Fruit fly (Drosophila melanogaster) whole organism, embryonic: ENCODE measurements around the gene TyrRS.
A peak's percentile ranks its signal among the peaks of the same experiment; 100 is the strongest.

Source experiments
- Ada2b ChIP-seq: fragments of 200-800 bp; sonication (Bioruptor generic); IDR thresholded peaks from 2 replicates; pipeline ENCODE4 v1.3.6; 2022; ENCODE audit warnings: missing biosample characterization, missing genetic modification characterization
- Atf6 ChIP-seq: fragments of 200-800 bp; sonication (Bioruptor generic); IDR thresholded peaks from 2 replicates; pipeline ENCODE4 v1.3.6; 2022; ENCODE audit warnings: missing biosample characterization, missing genetic modification characterization
- Awh ChIP-seq: fragments of 200-800 bp; sonication (Bioruptor generic); IDR thresholded peaks from 2 replicates; pipeline ENCODE4, ENCODE4 v1.3.6; 2022; ENCODE audit warnings: missing biosample characterization, missing genetic modification characterization
- CG10267 ChIP-seq: fragments of 200-800 bp; sonication (Bioruptor generic); optimal IDR thresholded peaks from 2 replicates; lab custom pipeline; 2018; ENCODE audit warnings: missing biosample characterization, mild to moderate bottlenecking, missing genetic modification characterization, moderate library complexity
- CG10565 ChIP-seq: fragments of 200-800 bp; sonication (Bioruptor generic); optimal IDR thresholded peaks from 3 replicates; lab custom pipeline; 2016; ENCODE audit warnings: missing biosample characterization, mild to moderate bottlenecking, missing genetic modification characterization
- CG12391 ChIP-seq: fragments of 200-800 bp; sonication (Bioruptor generic); optimal IDR thresholded peaks from 3 replicates; lab custom pipeline; 2018; ENCODE audit warnings: missing biosample characterization, mild to moderate bottlenecking, missing genetic modification characterization, moderate library complexity
- CG1529 ChIP-seq: fragments of 200-800 bp; sonication (Bioruptor generic); optimal IDR thresholded peaks from 3 replicates; lab custom pipeline; 2018; ENCODE audit warnings: missing biosample characterization, missing genetic modification characterization
- CG18764 ChIP-seq: fragments of 200-800 bp; sonication (Bioruptor generic); optimal IDR thresholded peaks from 3 replicates; lab custom pipeline; 2016; ENCODE audit warnings: missing biosample characterization, missing genetic modification characterization
- CG2875 ChIP-seq: fragments of 200-800 bp; sonication (Bioruptor generic); optimal IDR thresholded peaks from 2 replicates; lab custom pipeline; 2017; ENCODE audit warnings: missing biosample characterization, mild to moderate bottlenecking, missing genetic modification characterization, missing genetic modification reagents
- CG31365 ChIP-seq: fragments of 200-800 bp; sonication (Bioruptor generic); optimal IDR thresholded peaks from 2 replicates; lab custom pipeline; 2018; ENCODE audit warnings: missing biosample characterization, mild to moderate bottlenecking, missing genetic modification characterization
- CG3163 ChIP-seq: fragments of 200-800 bp; sonication (Bioruptor generic); optimal IDR thresholded peaks from 3 replicates; lab custom pipeline; 2016; ENCODE audit warnings: missing biosample characterization, missing genetic modification characterization
- CG3726 ChIP-seq: fragments of 200-800 bp; sonication (Bioruptor generic); IDR thresholded peaks from 3 replicates; pipeline ENCODE4, ENCODE4 v1.3.6; 2022; ENCODE audit warnings: missing biosample characterization, missing genetic modification characterization
- CG3838 ChIP-seq: fragments of 200-800 bp; sonication (Bioruptor generic); optimal IDR thresholded peaks from 3 replicates; lab custom pipeline; 2016; ENCODE audit warnings: missing biosample characterization, missing genetic modification characterization
- CG6254 ChIP-seq: fragments of 200-800 bp; sonication (Bioruptor generic); optimal IDR thresholded peaks from 3 replicates; lab custom pipeline; 2017; ENCODE audit warnings: mild to moderate bottlenecking, missing biosample characterization, missing genetic modification reagents, missing genetic modification characterization
- CG6683 ChIP-seq: fragments of 200-800 bp; sonication (Bioruptor generic); optimal IDR thresholded peaks from 2 replicates; lab custom pipeline; 2017; ENCODE audit warnings: missing biosample characterization, mild to moderate bottlenecking, missing genetic modification characterization, missing genetic modification reagents
- CG8924 ChIP-seq: fragments of 200-800 bp; optimal IDR thresholded peaks from 3 replicates; lab custom pipeline; 2019; ENCODE audit warnings: missing biosample characterization, mild to moderate bottlenecking, missing genetic modification characterization, moderate library complexity
- CG9727 ChIP-seq: fragments of 200-800 bp; sonication (Bioruptor generic); optimal IDR thresholded peaks from 3 replicates; lab custom pipeline; 2017; ENCODE audit warnings: missing biosample characterization, mild to moderate bottlenecking, missing genetic modification characterization
- Camta ChIP-seq: fragments of 200-800 bp; sonication (Bioruptor generic); optimal IDR thresholded peaks from 2 replicates; lab custom pipeline; 2016; ENCODE audit warnings: missing biosample characterization, missing genetic modification characterization
- D ChIP-seq, 2 experiments: fragments of 200-800 bp in 1 of 2; fragments of >200 bp in 1 of 2; sonication (Bioruptor generic) in 1 of 2; optimal IDR thresholded peaks; 2 replicates in 1 of 2; 3 replicates in 1 of 2; lab custom pipeline; 2017; ENCODE audit warnings: mild to moderate bottlenecking in 1 of 2, missing biosample characterization in 1 of 2, missing genetic modification characterization in 1 of 2, missing genetic modification reagents in 1 of 2
- H2.0 ChIP-seq: fragments of 200-800 bp; sonication (Bioruptor generic); IDR thresholded peaks from 2 replicates; pipeline ENCODE4 v1.3.6; 2022; ENCODE audit warnings: missing biosample characterization, missing genetic modification characterization
- Kr ChIP-seq: fragments of 200-800 bp; sonication (Bioruptor generic); optimal IDR thresholded peaks from 2 replicates; lab custom pipeline; 2017; ENCODE audit warnings: missing biosample characterization, mild to moderate bottlenecking, missing genetic modification characterization
- Neu2 ChIP-seq: fragments of 200-800 bp; sonication (Bioruptor generic); optimal IDR thresholded peaks from 3 replicates; lab custom pipeline; 2016; ENCODE audit warnings: missing biosample characterization, missing genetic modification characterization, borderline replicate concordance
- PHDP ChIP-seq: fragments of 200-800 bp; sonication (Bioruptor generic); optimal IDR thresholded peaks from 3 replicates; lab custom pipeline; 2018; ENCODE audit warnings: missing biosample characterization, mild to moderate bottlenecking, missing genetic modification characterization, moderate library complexity
- Sox100B ChIP-seq: fragments of 200-800 bp; sonication (Bioruptor generic); optimal IDR thresholded peaks from 3 replicates; lab custom pipeline; 2018; ENCODE audit warnings: missing biosample characterization, mild to moderate bottlenecking, missing genetic modification characterization
- Ssrp ChIP-seq: fragments of 200-800 bp; sonication (Bioruptor generic); optimal IDR thresholded peaks from 2 replicates; lab custom pipeline; 2018; ENCODE audit warnings: missing biosample characterization, mild to moderate bottlenecking, missing genetic modification characterization, moderate library complexity
- abd-A ChIP-seq: fragments of 200-800 bp; sonication (Bioruptor generic); optimal IDR thresholded peaks from 3 replicates; lab custom pipeline; 2019; ENCODE audit warnings: missing biosample characterization, mild to moderate bottlenecking, missing genetic modification characterization, moderate library complexity
- cad ChIP-seq: fragments of >200 bp; optimal IDR thresholded peaks from 2 replicates; lab custom pipeline; 2017; ENCODE audit warnings: missing biosample characterization, missing genetic modification characterization
- chif ChIP-seq, 2 experiments: fragments of 200-800 bp; sonication (Bioruptor generic); optimal IDR thresholded peaks; 3 replicates each; lab custom pipeline; 2016; ENCODE audit warnings: missing biosample characterization in 2 of 2, missing genetic modification characterization in 2 of 2
- chinmo ChIP-seq: fragments of 200-800 bp; sonication (Bioruptor generic); IDR thresholded peaks from 4 replicates; pipeline ENCODE4 v1.3.6; 2022; ENCODE audit warnings: missing biosample characterization, missing genetic modification characterization; ENCODE audit not compliant: partially characterized antibody
- crol ChIP-seq: fragments of 200-800 bp; sonication (Bioruptor generic); IDR thresholded peaks from 2 replicates; pipeline ENCODE4 v1.3.6; 2022; ENCODE audit warnings: missing biosample characterization, missing genetic modification characterization
- dati ChIP-seq: fragments of 200-800 bp; sonication (Bioruptor generic); IDR thresholded peaks from 2 replicates; pipeline ENCODE4 v1.3.6; 2022; ENCODE audit warnings: missing biosample characterization, missing genetic modification characterization
- dm ChIP-seq: fragments of 200-800 bp; sonication (Bioruptor generic); optimal IDR thresholded peaks from 3 replicates; lab custom pipeline; 2016; ENCODE audit warnings: missing biosample characterization, missing genetic modification characterization
- emc ChIP-seq: fragments of 200-800 bp; sonication (Bioruptor generic); optimal IDR thresholded peaks from 2 replicates; lab custom pipeline; 2016; ENCODE audit warnings: missing biosample characterization, missing genetic modification characterization
- en ChIP-seq: fragments of 200-800 bp; sonication (Bioruptor generic); optimal IDR thresholded peaks from 2 replicates; lab custom pipeline; 2016; ENCODE audit warnings: missing biosample characterization, missing genetic modification characterization
- eve ChIP-seq, 2 experiments: fragments of >200 bp; optimal IDR thresholded peaks; 2 replicates each; lab custom pipeline; 2017; ENCODE audit warnings: missing biosample characterization in 2 of 2, missing genetic modification characterization in 2 of 2
- exex ChIP-seq: fragments of 200-800 bp; sonication (Bioruptor generic); optimal IDR thresholded peaks from 4 replicates; lab custom pipeline; 2018; ENCODE audit warnings: missing biosample characterization, mild to moderate bottlenecking, missing genetic modification characterization, moderate library complexity
- fd64A ChIP-seq: fragments of 200-800 bp; sonication (Bioruptor generic); optimal IDR thresholded peaks from 3 replicates; lab custom pipeline; 2018; ENCODE audit warnings: missing biosample characterization, mild to moderate bottlenecking, missing genetic modification characterization
- gem ChIP-seq: fragments of 200-800 bp; sonication (Bioruptor generic); optimal IDR thresholded peaks from 2 replicates; lab custom pipeline; 2019; ENCODE audit warnings: missing biosample characterization, mild to moderate bottlenecking, missing genetic modification characterization, moderate library complexity
- grau ChIP-seq: fragments of 200-800 bp; optimal IDR thresholded peaks from 3 replicates; lab custom pipeline; 2019; ENCODE audit warnings: missing biosample characterization, mild to moderate bottlenecking, missing genetic modification characterization, moderate library complexity
- h ChIP-seq: fragments of >200 bp; optimal IDR thresholded peaks from 2 replicates; lab custom pipeline; 2017
- her ChIP-seq: fragments of 200-800 bp; sonication (Bioruptor generic); optimal IDR thresholded peaks from 2 replicates; lab custom pipeline; 2016; ENCODE audit warnings: missing biosample characterization, missing genetic modification characterization
- lilli ChIP-seq: fragments of 200-800 bp; sonication (Bioruptor generic); optimal IDR thresholded peaks from 3 replicates; lab custom pipeline; 2016; ENCODE audit warnings: missing biosample characterization, missing genetic modification characterization
- nmo ChIP-seq: fragments of 200-800 bp; sonication (Bioruptor generic); optimal IDR thresholded peaks from 2 replicates; lab custom pipeline; 2018; ENCODE audit warnings: missing biosample characterization, mild to moderate bottlenecking, missing genetic modification characterization, moderate library complexity
- pb ChIP-seq: fragments of 200-800 bp; sonication (Bioruptor generic); optimal IDR thresholded peaks from 3 replicates; lab custom pipeline; 2016; ENCODE audit warnings: missing biosample characterization, missing genetic modification characterization
- pum ChIP-seq: fragments of 200-800 bp; sonication (Bioruptor generic); optimal IDR thresholded peaks from 2 replicates; lab custom pipeline; 2016; ENCODE audit warnings: missing biosample characterization, missing genetic modification characterization
- slou ChIP-seq: fragments of 200-800 bp; sonication (Bioruptor generic); optimal IDR thresholded peaks from 3 replicates; lab custom pipeline; 2016; ENCODE audit warnings: missing biosample characterization, missing genetic modification characterization
- tio ChIP-seq: fragments of 200-800 bp; sonication (Bioruptor generic); optimal IDR thresholded peaks from 2 replicates; lab custom pipeline; 2017; ENCODE audit warnings: missing biosample characterization, missing genetic modification characterization, inconsistent platforms
- trem ChIP-seq: fragments of 200-800 bp; optimal IDR thresholded peaks from 3 replicates; lab custom pipeline; 2019; ENCODE audit warnings: missing biosample characterization, mild to moderate bottlenecking, missing genetic modification characterization, moderate library complexity
- zfh2 ChIP-seq: fragments of 200-800 bp; sonication (Bioruptor generic); optimal IDR thresholded peaks from 2 replicates; lab custom pipeline; 2016; ENCODE audit warnings: missing biosample characterization, missing genetic modification characterization

TyrRS gene

DNA sequence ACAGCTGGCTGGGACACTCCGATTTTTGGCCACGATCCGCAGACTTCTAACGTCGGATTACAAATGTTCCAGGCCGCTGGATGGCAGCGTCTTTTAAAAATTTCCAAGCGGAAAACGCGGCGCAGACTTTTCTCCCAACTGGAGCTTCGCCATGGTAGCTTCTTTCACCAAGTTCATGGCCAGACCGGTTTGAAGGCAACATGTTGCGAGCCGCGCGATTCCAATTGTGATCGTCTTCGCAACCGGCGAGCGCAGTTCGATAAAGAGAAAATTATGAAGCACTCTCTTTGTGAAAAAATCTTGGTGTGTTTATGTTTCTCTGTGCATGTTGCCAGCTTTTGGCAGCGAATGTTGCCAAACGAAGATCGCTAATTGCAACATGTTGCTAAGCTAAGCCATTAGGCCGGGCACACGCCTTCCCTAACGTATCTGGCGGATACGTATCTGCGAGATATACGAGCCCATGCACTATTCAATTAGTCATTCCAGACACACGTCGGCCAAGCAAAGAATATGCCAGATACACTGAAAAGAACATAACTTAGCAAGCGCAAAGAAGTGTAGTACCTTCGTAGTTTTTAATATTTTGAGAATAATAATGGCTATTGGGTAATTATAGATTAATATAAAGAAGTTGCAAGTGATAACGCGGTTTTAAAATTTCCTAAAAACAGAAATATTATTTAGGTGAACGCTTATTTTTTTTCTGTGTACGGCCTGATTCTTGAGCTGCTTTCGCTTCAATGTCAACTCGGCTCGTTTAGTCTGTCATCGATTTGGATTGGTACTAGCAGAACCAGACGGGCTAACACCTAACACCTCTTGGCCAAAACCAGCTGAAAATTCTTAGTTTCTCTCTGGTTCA, 33.0 kb upstream of the TyrRS start, which contains the start of gene dsx-c73A (continued):
- TF ChIP-seq Sox100B (GFP tag; lab: Kevin White, UChicago) (peak; percentile 27), pum (no peak), her (GFP tag; lab: Kevin White, UChicago) (no peak), grau (peak; percentile 48), Camta (GFP tag; lab: Kevin White, UChicago) (no peak), chif (GFP tag; optimal IDR thresholded peaks at IDR 0.05; lab: Kevin White, UChicago) (peak in 1 of 2 experiments; percentile 27), exex (tag; lab: Kevin White, UChicago) (no peak), Neu2 (no peak), Ssrp (peak; percentile 46), CG3838 (GFP tag; lab: Kevin White, UChicago) (no peak), h (lab: Kevin White, UChicago) (no peak), CG31365 (tag; lab: Kevin White, UChicago) (no peak), D (optimal IDR thresholded peaks at IDR 0.05; lab: Kevin White, UChicago) (no peak), D (GFP tag; optimal IDR thresholded peaks at IDR 0.05; lab: Kevin White, UChicago) (peak; percentile 26), CG12391 (tag; lab: Kevin White, UChicago) (peak; percentile 51), CG1529 (GFP tag; lab: Kevin White, UChicago) (peak; percentile 29), eve (GFP tag; optimal IDR thresholded peaks at IDR 0.05; lab: Kevin White, UChicago) (peak in 1 of 2 experiments; percentile 69), crol (GFP tag; lab: Robert Waterston, UW) (no peak), Atf6 (GFP tag; lab: Robert Waterston, UW) (no peak), zfh2 (GFP tag; lab: Kevin White, UChicago) (no peak), pb (GFP tag; lab: Kevin White, UChicago) (no peak), CG10267 (tag; lab: Kevin White, UChicago) (peak; percentile 53), cad (GFP tag; lab: Kevin White, UChicago) (no peak), lilli (GFP tag; lab: Kevin White, UChicago) (peak; percentile 27), Awh (GFP tag; lab: Robert Waterston, UW) (0 out of 2 replicates have a peak, but pooled peaks have one; percentile 37), nmo (peak; percentile 66), fd64A (GFP tag; lab: Kevin White, UChicago) (no peak), slou (GFP tag; lab: Kevin White, UChicago) (no peak), emc (GFP tag; lab: Kevin White, UChicago) (no peak), CG6254 (GFP tag; lab: Kevin White, UChicago) (peak; percentile 35), CG6683 (GFP tag; lab: Kevin White, UChicago) (no peak), CG18764 (GFP tag; lab: Kevin White, UChicago) (no peak), trem (tag; lab: Kevin White, UChicago) (peak; percentile 2), CG10565 (GFP tag; lab: Kevin White, UChicago) (no peak), CG3726 (GFP tag; lab: Robert Waterston, UW) (no peak), Ada2b (GFP tag; lab: Robert Waterston, UW) (0 out of 2 replicates have a peak, but pooled peaks have one; percentile 25), CG3163 (GFP tag; lab: Kevin White, UChicago) (peak; percentile 90), CG2875 (GFP tag; lab: Kevin White, UChicago) (no peak), PHDP (tag; lab: Kevin White, UChicago) (peak; percentile 28), dati (no peak), tio (GFP tag; lab: Kevin White, UChicago) (peak; percentile 39), CG8924 (peak; percentile 32), en (GFP tag; lab: Kevin White, UChicago) (no peak), abd-A (tag; lab: Kevin White, UChicago) (no peak), Kr (GFP tag; lab: Kevin White, UChicago) (no peak), dm (GFP tag; lab: Kevin White, UChicago) (no peak), CG9727 (GFP tag; lab: Kevin White, UChicago) (peak; percentile 35), gem (peak; percentile 56), chinmo (GFP tag; lab: Robert Waterston, UW) (peak; percentile 43; the same call in 1 of the 4 replicates), H2.0 (GFP tag; lab: Robert Waterston, UW) (peak; percentile 10; the same call in 1 of the 2 replicates)
